In the genomic region with DNA sequence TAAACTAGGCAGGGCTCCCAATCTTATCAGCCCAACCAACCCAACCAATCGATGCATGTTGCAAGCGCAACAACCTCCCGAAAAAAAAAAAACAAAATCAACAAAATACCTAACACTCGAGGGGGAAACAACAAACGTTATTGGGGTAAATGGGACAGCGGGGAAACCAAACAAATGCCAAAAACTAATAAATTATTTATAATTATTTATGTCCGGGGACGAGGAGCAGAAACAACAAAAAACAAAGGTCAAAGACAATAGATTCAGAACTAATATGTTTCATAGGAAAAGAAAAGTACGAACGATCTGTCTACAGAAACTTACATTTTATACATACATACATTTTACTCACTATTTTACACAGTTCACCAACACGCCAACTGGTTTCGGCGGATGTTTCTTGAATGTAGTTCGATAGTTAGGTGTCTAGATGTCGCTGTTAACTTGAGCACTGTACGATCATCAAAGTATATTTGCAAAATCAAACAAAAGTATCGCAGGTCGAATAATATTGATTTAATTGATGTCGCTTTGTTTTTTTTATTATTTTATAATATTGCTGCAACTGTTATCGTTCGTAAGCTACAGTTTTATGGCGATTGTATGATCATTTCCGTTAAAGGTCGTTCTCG, we compare ENCODE assay signal across 6 fruit fly cellular contexts.
A peak's percentile ranks its signal among the peaks of the same experiment; 100 is the strongest.
TF ChIP-seq lines count a peak whose summit lies in the region.

No protein-coding gene starts in this region.

- peak; percentile 93 to 94 for TF ChIP-seq CTCF in S2 (optimal IDR thresholded peaks at IDR 0.05; lab: Kevin White, UChicago)
- peak; percentile 98 for TF ChIP-seq CTCF in whole organism, embryonic (GFP tag; optimal IDR thresholded peaks at IDR 0.05; lab: Kevin White, UChicago)

TF ChIP-seq in whole organism, adult, 20 proteins besides CTCF, POLR2A, EP300 and RAD21 (continues in another document):
- TF ChIP-seq tj (GFP tag; optimal IDR thresholded peaks at IDR 0.05; lab: Kevin White, UChicago) = no peak
- no peak for TF ChIP-seq cic (GFP tag; optimal IDR thresholded peaks at IDR 0.05; lab: Kevin White, UChicago)
- no peak for TF ChIP-seq CG33017 (tag; optimal IDR thresholded peaks at IDR 0.05; lab: Kevin White, UChicago)
- peak; percentile 13 for TF ChIP-seq Mnt (GFP tag; optimal IDR thresholded peaks at IDR 0.05; lab: Kevin White, UChicago)
- no peak for TF ChIP-seq kay (GFP tag; lab: Kevin White, UChicago; ENCODE audit: borderline replicate concordance)
- no peak for TF ChIP-seq ovo (GFP tag; optimal IDR thresholded peaks at IDR 0.05; lab: Kevin White, UChicago)
- TF ChIP-seq pad (GFP tag; optimal IDR thresholded peaks at IDR 0.05; lab: Kevin White, UChicago) = peak; percentile 9
- TF ChIP-seq bab1 (GFP tag; optimal IDR thresholded peaks at IDR 0.05; lab: Kevin White, UChicago) = peak; percentile 53
- TF ChIP-seq cnc (optimal IDR thresholded peaks at IDR 0.05; lab: Kevin White, UChicago) = no peak
- TF ChIP-seq Crg-1 (GFP tag; optimal IDR thresholded peaks at IDR 0.05; lab: Kevin White, UChicago) = peak; percentile 42
- TF ChIP-seq Hr96 (GFP tag; optimal IDR thresholded peaks at IDR 0.05; lab: Kevin White, UChicago) = peak; percentile 54
- TF ChIP-seq CG7101 (tag; optimal IDR thresholded peaks at IDR 0.05; lab: Kevin White, UChicago) = peak; percentile 44
- no peak for TF ChIP-seq CG14711 (tag; optimal IDR thresholded peaks at IDR 0.05; lab: Kevin White, UChicago)
- no peak for TF ChIP-seq toe (GFP tag; optimal IDR thresholded peaks at IDR 0.05; lab: Kevin White, UChicago)
- TF ChIP-seq Clk (GFP tag; optimal IDR thresholded peaks at IDR 0.05; lab: Kevin White, UChicago) = no peak
- TF ChIP-seq CG12768 (GFP tag; optimal IDR thresholded peaks at IDR 0.05; lab: Kevin White, UChicago) = no peak
- TF ChIP-seq CG1620 (GFP tag; optimal IDR thresholded peaks at IDR 0.05; lab: Kevin White, UChicago) = peak; percentile 58

TF ChIP-seq in whole organism, embryonic, 481 proteins besides CTCF, POLR2A, EP300 and RAD21 (continues in another document):
- TF ChIP-seq chif (GFP tag; optimal IDR thresholded peaks at IDR 0.05; lab: Kevin White, UChicago) = peak in 1 of 2 experiments; percentile 50
- TF ChIP-seq pita (GFP tag; optimal IDR thresholded peaks at IDR 0.05; lab: Kevin White, UChicago) = peak; percentile 53
- TF ChIP-seq Hsf (GFP tag; optimal IDR thresholded peaks at IDR 0.05; lab: Kevin White, UChicago) = peak; percentile 56
- TF ChIP-seq CG13424 (tag; optimal IDR thresholded peaks at IDR 0.05; lab: Kevin White, UChicago) = peak; percentile 18
- peak; percentile 14 for TF ChIP-seq CG12391 (tag; optimal IDR thresholded peaks at IDR 0.05; lab: Kevin White, UChicago)
- peak; percentile 36 for TF ChIP-seq Mad (GFP tag; optimal IDR thresholded peaks at IDR 0.05; lab: Kevin White, UChicago)
- peak; percentile 65 for TF ChIP-seq Rfx (GFP tag; IDR thresholded peaks at IDR 0.05; lab: Robert Waterston, UW)
- peak; percentile 50 for TF ChIP-seq CoRest (tag; optimal IDR thresholded peaks at IDR 0.05; lab: Kevin White, UChicago)
- TF ChIP-seq CG11247 (GFP tag; IDR thresholded peaks at IDR 0.05; lab: Robert Waterston, UW) = peak; percentile 54
- TF ChIP-seq CG9932 (GFP tag; IDR thresholded peaks at IDR 0.05; lab: Robert Waterston, UW) = peak; percentile 53; the same call in 1 of the 2 replicates
- TF ChIP-seq CG42726 (GFP tag; IDR thresholded peaks at IDR 0.05; lab: Robert Waterston, UW; ENCODE audit: partially characterized antibody) = peak; percentile 58; the same call in 1 of the 2 replicates
- TF ChIP-seq repo (GFP tag; optimal IDR thresholded peaks at IDR 0.05; lab: Kevin White, UChicago) = no peak
- TF ChIP-seq tin (GFP tag; optimal IDR thresholded peaks at IDR 0.05; lab: Kevin White, UChicago) = peak; percentile 21
- TF ChIP-seq CG11456 (GFP tag; IDR thresholded peaks at IDR 0.05; lab: Robert Waterston, UW) = peak; percentile 68; the same call in 2 of the 3 replicates
- peak; percentile 54; the same call in 2 of the 3 replicates for TF ChIP-seq CG6791 (GFP tag; IDR thresholded peaks at IDR 0.05; lab: Robert Waterston, UW; ENCODE audit: partially characterized antibody)

TF ChIP-seq in whole organism, prepupa, 60 proteins besides CTCF, POLR2A, EP300 and RAD21 (continues in another document):
- peak; percentile 14 for TF ChIP-seq Sox14 (GFP tag; optimal IDR thresholded peaks at IDR 0.05; lab: Kevin White, UChicago)
- no peak for TF ChIP-seq Hr4 (GFP tag; optimal IDR thresholded peaks at IDR 0.05; lab: Kevin White, UChicago)
- peak; percentile 54 for TF ChIP-seq svp (GFP tag; lab: Kevin White, UChicago)
- TF ChIP-seq fkh (GFP tag; optimal IDR thresholded peaks at IDR 0.05; lab: Kevin White, UChicago) = peak; percentile 23
- TF ChIP-seq net (GFP tag; optimal IDR thresholded peaks at IDR 0.05; lab: Kevin White, UChicago) = no peak
- TF ChIP-seq salr (GFP tag; optimal IDR thresholded peaks at IDR 0.05; lab: Kevin White, UChicago) = no peak
- TF ChIP-seq OdsH (GFP tag; optimal IDR thresholded peaks at IDR 0.05; lab: Kevin White, UChicago) = peak; percentile 26
- peak; percentile 28 for TF ChIP-seq acj6 (GFP tag; optimal IDR thresholded peaks at IDR 0.05; lab: Kevin White, UChicago)
- TF ChIP-seq CG34406 (GFP tag; optimal IDR thresholded peaks at IDR 0.05; lab: Kevin White, UChicago) = no peak
- peak; percentile 53 for TF ChIP-seq Hr39 (GFP tag; optimal IDR thresholded peaks at IDR 0.05; lab: Kevin White, UChicago)
- peak; percentile 9 for TF ChIP-seq CG10631 (GFP tag; optimal IDR thresholded peaks at IDR 0.05; lab: Kevin White, UChicago)
- TF ChIP-seq topi (GFP tag; optimal IDR thresholded peaks at IDR 0.05; lab: Kevin White, UChicago) = peak; percentile 14
- peak; percentile 34 for TF ChIP-seq Met (GFP tag; optimal IDR thresholded peaks at IDR 0.05; lab: Kevin White, UChicago)
- peak; percentile 23 for TF ChIP-seq esn (GFP tag; optimal IDR thresholded peaks at IDR 0.05; lab: Kevin White, UChicago)
- TF ChIP-seq lz (GFP tag; optimal IDR thresholded peaks at IDR 0.05; lab: Kevin White, UChicago) = peak; percentile 56
- TF ChIP-seq CG31627 (GFP tag; optimal IDR thresholded peaks at IDR 0.05; lab: Kevin White, UChicago) = peak; percentile 37
- TF ChIP-seq CG6792 (GFP tag; optimal IDR thresholded peaks at IDR 0.05; lab: Kevin White, UChicago) = peak; percentile 4
- TF ChIP-seq CG8319 (GFP tag; optimal IDR thresholded peaks at IDR 0.05; lab: Kevin White, UChicago) = no peak

TF ChIP-seq in whole organism, pupa, 21 proteins besides CTCF, POLR2A, EP300 and RAD21:
- TF ChIP-seq fd96Ca (GFP tag; IDR thresholded peaks at IDR 0.05; lab: Robert Waterston, UW) (no peak), CG4496 (GFP tag; IDR thresholded peaks at IDR 0.05; lab: Robert Waterston, UW) (peak; percentile 10; the same call in 1 of the 3 replicates), EcR (GFP tag; optimal IDR thresholded peaks at IDR 0.05; lab: Kevin White, UChicago) (peak; percentile 45), D1 (tag; optimal IDR thresholded peaks at IDR 0.05; lab: Kevin White, UChicago) (peak; percentile 20)

TF ChIP-seq in whole organism, wandering third instar larva, 38 proteins besides CTCF, POLR2A, EP300 and RAD21 (continues in another document):
- no peak for TF ChIP-seq Abd-B (GFP tag; optimal IDR thresholded peaks at IDR 0.05; lab: Kevin White, UChicago)
- peak; percentile 35 for TF ChIP-seq brk (GFP tag; optimal IDR thresholded peaks at IDR 0.05; lab: Kevin White, UChicago)
- no peak for TF ChIP-seq Sp1 (GFP tag; optimal IDR thresholded peaks at IDR 0.05; lab: Kevin White, UChicago)
- no peak for TF ChIP-seq N (GFP tag; optimal IDR thresholded peaks at IDR 0.05; lab: Kevin White, UChicago)
- no peak for TF ChIP-seq CrebA (GFP tag; optimal IDR thresholded peaks at IDR 0.05; lab: Kevin White, UChicago; ENCODE audit: borderline replicate concordance)
- TF ChIP-seq GATAd (GFP tag; optimal IDR thresholded peaks at IDR 0.05; lab: Kevin White, UChicago) = no peak
- TF ChIP-seq h (GFP tag; optimal IDR thresholded peaks at IDR 0.05; lab: Kevin White, UChicago) = peak; percentile 34
- no peak for TF ChIP-seq dsf (GFP tag; optimal IDR thresholded peaks at IDR 0.05; lab: Kevin White, UChicago; ENCODE audit: borderline replicate concordance)
- TF ChIP-seq jim (GFP tag; optimal IDR thresholded peaks at IDR 0.05; lab: Kevin White, UChicago) = no peak
- no peak for TF ChIP-seq pan (optimal IDR thresholded peaks at IDR 0.05; lab: Kevin White, UChicago)
- TF ChIP-seq CG32264 (GFP tag; optimal IDR thresholded peaks at IDR 0.05; lab: Kevin White, UChicago) = no peak
- no peak for TF ChIP-seq ey (GFP tag; optimal IDR thresholded peaks at IDR 0.05; lab: Kevin White, UChicago)
- peak; percentile 22 for TF ChIP-seq HLH106 (tag; optimal IDR thresholded peaks at IDR 0.05; lab: Kevin White, UChicago)
- no peak for TF ChIP-seq Rel (GFP tag; optimal IDR thresholded peaks at IDR 0.05; lab: Kevin White, UChicago)
- TF ChIP-seq Rel (tag; optimal IDR thresholded peaks at IDR 0.05; lab: Kevin White, UChicago) = no peak
- peak; percentile 1 for TF ChIP-seq dmrt93B (GFP tag; optimal IDR thresholded peaks at IDR 0.05; lab: Kevin White, UChicago)
- peak; percentile 75 for TF ChIP-seq Myc (optimal IDR thresholded peaks at IDR 0.05; lab: Kevin White, UChicago)
- TF ChIP-seq tai (GFP tag; optimal IDR thresholded peaks at IDR 0.05; lab: Kevin White, UChicago) = peak; percentile 60
- no peak for TF ChIP-seq lola (GFP tag; optimal IDR thresholded peaks at IDR 0.05; lab: Kevin White, UChicago)
- no peak for TF ChIP-seq psq (GFP tag; optimal IDR thresholded peaks at IDR 0.05; lab: Kevin White, UChicago)
- no peak for TF ChIP-seq woc (GFP tag; optimal IDR thresholded peaks at IDR 0.05; lab: Kevin White, UChicago)
- no peak for TF ChIP-seq Dif (GFP tag; optimal IDR thresholded peaks at IDR 0.05; lab: Kevin White, UChicago; ENCODE audit: partially characterized antibody)
- no peak for TF ChIP-seq Jra (GFP tag; optimal IDR thresholded peaks at IDR 0.05; lab: Kevin White, UChicago)
- peak; percentile 2 for TF ChIP-seq Hr83 (GFP tag; optimal IDR thresholded peaks at IDR 0.05; lab: Kevin White, UChicago; ENCODE audit: poor library complexity, severe bottlenecking)
- TF ChIP-seq OdsH (GFP tag; optimal IDR thresholded peaks at IDR 0.05; lab: Kevin White, UChicago) = no peak
- TF ChIP-seq CG9705 (GFP tag; optimal IDR thresholded peaks at IDR 0.05; lab: Kevin White, UChicago) = no peak
- no peak for TF ChIP-seq Vsx2 (GFP tag; optimal IDR thresholded peaks at IDR 0.05; lab: Kevin White, UChicago; ENCODE audit: partially characterized antibody)
- TF ChIP-seq sage (GFP tag; optimal IDR thresholded peaks at IDR 0.05; lab: Kevin White, UChicago) = no peak
- TF ChIP-seq dl (GFP tag; optimal IDR thresholded peaks at IDR 0.05; lab: Kevin White, UChicago; ENCODE audit: insufficient read depth in 1 of 2, partially characterized antibody in 2 of 2) = no peak
- peak; percentile 20 for TF ChIP-seq fru (GFP tag; optimal IDR thresholded peaks at IDR 0.05; lab: Kevin White, UChicago)
- no peak for TF ChIP-seq Mio (GFP tag; optimal IDR thresholded peaks at IDR 0.05; lab: Kevin White, UChicago)
- TF ChIP-seq br (GFP tag; optimal IDR thresholded peaks at IDR 0.05; lab: Kevin White, UChicago) = no peak
- no peak for TF ChIP-seq Dfd (GFP tag; optimal IDR thresholded peaks at IDR 0.05; lab: Kevin White, UChicago)
